Fruit fly (Drosophila melanogaster): ENCODE measurements around the gene Mnr.

Mnr gene

DNA sequence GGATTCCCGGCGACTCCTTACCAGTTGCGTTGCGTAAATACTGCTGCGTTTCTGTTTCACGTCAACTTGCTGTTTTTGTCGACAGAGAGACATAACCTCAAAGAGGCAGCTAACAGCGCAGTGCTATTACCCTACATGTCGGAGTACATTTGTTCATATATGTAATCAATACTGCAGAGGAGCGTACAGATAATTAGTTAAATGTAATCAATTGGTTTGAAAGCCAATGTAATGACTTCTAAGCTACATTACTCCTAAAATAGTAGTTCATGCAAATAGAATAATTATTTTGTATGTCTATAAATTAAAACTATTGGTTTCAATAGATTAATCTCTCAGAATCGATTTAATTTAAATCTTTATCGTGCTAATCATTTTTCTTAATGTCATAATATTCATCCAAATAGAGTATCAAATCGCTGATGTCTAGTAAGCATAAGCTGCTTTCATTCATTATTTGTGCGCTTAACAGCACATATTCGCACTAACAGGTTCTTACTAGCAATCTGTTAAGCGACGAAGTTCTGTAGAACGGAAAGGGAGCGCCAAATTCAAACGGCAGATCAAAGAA lies 38.3 kb upstream of the Mnr start, which contains the start of the genes SLIRP1 and anox (continued):
- TF ChIP-seq Ada2b (GFP tag; IDR thresholded peaks at IDR 0.05) (peak; percentile 62), CG16779 (GFP tag; IDR thresholded peaks at IDR 0.05) (no peak), luna (GFP tag; optimal IDR thresholded peaks at IDR 0.05) (peak; percentile 56), Tbp (GFP tag; optimal IDR thresholded peaks at IDR 0.05) (no peak), CG1529 (GFP tag; optimal IDR thresholded peaks at IDR 0.05) (peak; percentile 78), CG4617 (GFP tag; optimal IDR thresholded peaks at IDR 0.05; ENCODE audit: borderline replicate concordance) (peak; percentile 55), nmo (GFP tag; optimal IDR thresholded peaks at IDR 0.05) (peak; percentile 95), Ptx1 (GFP tag; IDR thresholded peaks at IDR 0.05) (peak; percentile 88), jigr1 (GFP tag; IDR thresholded peaks at IDR 0.05) (0 out of 3 replicates have a peak, but pooled peaks have one; percentile 31), pita (GFP tag; optimal IDR thresholded peaks at IDR 0.05) (no peak), Blimp-1 (GFP tag; optimal IDR thresholded peaks at IDR 0.05) (peak; percentile 78), wek (GFP tag; optimal IDR thresholded peaks at IDR 0.05) (peak; percentile 27), CG12391 (tag; optimal IDR thresholded peaks at IDR 0.05) (peak; percentile 93), lov (optimal IDR thresholded peaks at IDR 0.05) (no peak), lov (GFP tag; IDR thresholded peaks at IDR 0.05) (no peak), CG17328 (GFP tag; IDR thresholded peaks at IDR 0.05) (peak; percentile 64), CG16815 (GFP tag; optimal IDR thresholded peaks at IDR 0.05) (peak; percentile 86), CG17912 (GFP tag; optimal IDR thresholded peaks at IDR 0.05) (no peak), CG4328 (GFP tag; optimal IDR thresholded peaks at IDR 0.05) (peak; percentile 60), Oaz (GFP tag; IDR thresholded peaks at IDR 0.05) (peak; percentile 57), vvl (GFP tag; IDR thresholded peaks at IDR 0.05) (peak; percentile 80), gce (GFP tag; IDR thresholded peaks at IDR 0.05) (no peak; the same call in 2 of the 3 replicates), Lpt (GFP tag; optimal IDR thresholded peaks at IDR 0.05) (no peak)

DNA sequence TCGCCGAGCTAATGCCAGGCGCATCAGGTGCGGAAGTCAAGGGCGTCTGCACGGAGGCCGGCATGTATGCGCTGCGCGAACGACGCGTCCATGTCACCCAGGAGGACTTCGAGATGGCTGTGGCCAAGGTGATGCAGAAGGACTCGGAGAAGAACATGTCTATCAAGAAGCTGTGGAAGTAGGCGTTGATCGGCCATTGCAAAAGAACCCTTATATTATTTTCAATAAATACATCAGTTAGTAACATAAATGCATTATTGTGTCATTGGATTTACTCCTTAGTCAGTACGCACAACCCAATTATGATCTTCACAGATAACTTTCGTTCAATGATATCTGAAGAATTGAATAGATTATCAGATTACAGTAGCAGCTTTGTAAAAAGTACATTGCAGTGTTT lies 36.5 kb upstream of the Mnr start, which contains the start of gene CG1801:
CG1801 (minus strand) TSS at position 101 of the 400 bp plus-strand sequence.
- TF ChIP-seq CG18476 (GFP tag; optimal IDR thresholded peaks at IDR 0.05) (no peak), Dp (GFP tag; optimal IDR thresholded peaks at IDR 0.05) (no peak), HLH4C (GFP tag; IDR thresholded peaks at IDR 0.05; ENCODE audit: partially characterized antibody) (no peak), Dad (GFP tag; optimal IDR thresholded peaks at IDR 0.05) (no peak), CG11695 (GFP tag; IDR thresholded peaks at IDR 0.05) (no peak), sens (GFP tag) (peak; percentile 9), vvl (GFP tag; IDR thresholded peaks at IDR 0.05) (no peak), zfh2 (GFP tag; optimal IDR thresholded peaks at IDR 0.05) (no peak), bbx (GFP tag; IDR thresholded peaks at IDR 0.05; ENCODE audit: partially characterized antibody) (0 out of 2 replicates have a peak, but pooled peaks have one; percentile 23), unc-4 (GFP tag; IDR thresholded peaks at IDR 0.05; ENCODE audit: partially characterized antibody) (no peak), lmd (GFP tag; IDR thresholded peaks at IDR 0.05) (no peak)

DNA sequence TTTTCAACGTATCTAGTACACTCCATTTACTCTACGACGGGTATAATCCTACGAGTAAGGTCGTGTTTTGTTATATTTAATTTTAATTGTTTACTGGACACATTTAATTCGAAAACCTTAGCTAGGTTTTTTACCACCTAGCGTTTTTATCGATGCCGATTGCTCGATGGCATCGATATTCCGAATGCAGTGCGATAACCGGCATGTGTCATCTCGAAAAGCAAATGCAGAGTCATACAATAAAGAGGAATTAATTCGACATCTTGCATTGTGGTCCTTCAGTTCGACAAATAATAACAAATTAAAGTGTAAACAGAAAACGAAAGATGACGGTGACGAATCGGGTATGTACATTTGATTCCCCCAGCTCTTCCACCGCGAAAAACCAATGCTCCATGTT lies 34.9 kb upstream of the Mnr start, which contains the start of gene Rpt6:
Rpt6 (plus strand) TSS at position 201 of the 400 bp plus-strand sequence.
- peak; percentile 17 for TF ChIP-seq HmgZ (tag; optimal IDR thresholded peaks at IDR 0.05)
- TF ChIP-seq tap (tag; optimal IDR thresholded peaks at IDR 0.05), result no peak
- peak; percentile 80 for TF ChIP-seq HLH4C (GFP tag; IDR thresholded peaks at IDR 0.05; ENCODE audit: partially characterized antibody)
- peak; percentile 10 for TF ChIP-seq CG30020 (tag; optimal IDR thresholded peaks at IDR 0.05)
- peak; percentile 25 for TF ChIP-seq HmgD (GFP tag; optimal IDR thresholded peaks at IDR 0.05)
- TF ChIP-seq CG8290 (GFP tag; optimal IDR thresholded peaks at IDR 0.05), result no peak
- peak in 1 of 2 experiments; percentile 64 for TF ChIP-seq CG8290 (tag; optimal IDR thresholded peaks at IDR 0.05)
- peak; percentile 21 for TF ChIP-seq gro (GFP tag; optimal IDR thresholded peaks at IDR 0.05)
- TF ChIP-seq sens (GFP tag), result peak; percentile 64
- peak; percentile 65 for TF ChIP-seq MBD-R2 (GFP tag; IDR thresholded peaks at IDR 0.05)
- TF ChIP-seq knrl (GFP tag; IDR thresholded peaks at IDR 0.05; ENCODE audit: partially characterized antibody), result peak; percentile 73
- TF ChIP-seq ci (GFP tag; IDR thresholded peaks at IDR 0.05), result no peak
- no peak for TF ChIP-seq klu (GFP tag; IDR thresholded peaks at IDR 0.05)
- peak; percentile 76 for TF ChIP-seq CG4820 (GFP tag; optimal IDR thresholded peaks at IDR 0.05)
- no peak for TF ChIP-seq CG31441 (GFP tag; IDR thresholded peaks at IDR 0.05)
- TF ChIP-seq inv (GFP tag; IDR thresholded peaks at IDR 0.05; ENCODE audit: partially characterized antibody), result peak; percentile 67
- TF ChIP-seq slbo (GFP tag; IDR thresholded peaks at IDR 0.05), result 0 out of 2 replicates have a peak, but pooled peaks have one; percentile 4
- no peak for TF ChIP-seq CG17612 (GFP tag; IDR thresholded peaks at IDR 0.05)
- TF ChIP-seq Oli (tag; optimal IDR thresholded peaks at IDR 0.05), result no peak

Data from whole organism, embryonic.